Fruit fly (Drosophila melanogaster) whole organism, prepupa: ENCODE measurements around the gene prd1.

ENCODE experiments used
- Blimp-1 ChIP-seq: fragments of 200-800 bp; sonication (Bioruptor generic); optimal IDR thresholded peaks from 3 replicates; lab custom pipeline; 2017; ENCODE audit warnings: missing biosample characterization, missing genetic modification characterization, mild to moderate bottlenecking, moderate library complexity, missing genetic modification reagents
- CG10631 ChIP-seq: fragments of 200-800 bp; sonication (Bioruptor generic); optimal IDR thresholded peaks from 2 replicates; lab custom pipeline; 2016; ENCODE audit warnings: missing biosample characterization, missing genetic modification characterization
- CG10669 ChIP-seq: fragments of 200-800 bp; sonication (Bioruptor generic); optimal IDR thresholded peaks from 3 replicates; lab custom pipeline; 2018; ENCODE audit warnings: missing biosample characterization, mild to moderate bottlenecking, missing genetic modification characterization, moderate library complexity
- CG11902 ChIP-seq: fragments of 200-800 bp; sonication (Bioruptor generic); optimal IDR thresholded peaks from 3 replicates; lab custom pipeline; 2016; ENCODE audit warnings: missing biosample characterization, missing genetic modification characterization
- CG3919 ChIP-seq: fragments of 200-800 bp; sonication (Bioruptor generic); optimal IDR thresholded peaks from 3 replicates; lab custom pipeline; 2016; ENCODE audit warnings: missing biosample characterization, missing genetic modification characterization
- CG4318 ChIP-seq: fragments of 200-800 bp; sonication (Bioruptor generic); optimal IDR thresholded peaks from 3 replicates; lab custom pipeline; 2017; ENCODE audit warnings: missing biosample characterization, mild to moderate bottlenecking, missing genetic modification characterization
- CG6854 ChIP-seq: fragments of 200-800 bp; sonication (Bioruptor generic); optimal IDR thresholded peaks from 2 replicates; lab custom pipeline; 2017; ENCODE audit warnings: missing biosample characterization, mild to moderate bottlenecking, missing genetic modification characterization
- Eip78C ChIP-seq: fragments of 200-800 bp; sonication (Bioruptor generic); peaks from one replicate; lab custom pipeline; 2016; ENCODE audit warnings: missing biosample characterization, missing genetic modification characterization
- Gug ChIP-seq: fragments of 200-800 bp; sonication (Bioruptor generic); IDR thresholded peaks from 2 replicates; pipeline ENCODE4 v1.3.6; 2022; ENCODE audit warnings: missing biosample characterization, missing genetic modification characterization
- dac ChIP-seq: fragments of 200-800 bp; sonication (Bioruptor generic); optimal IDR thresholded peaks from 2 replicates; lab custom pipeline; 2017; ENCODE audit warnings: missing biosample characterization, mild to moderate bottlenecking, missing genetic modification characterization
- eg ChIP-seq: fragments of 200-800 bp; sonication (Bioruptor generic); IDR thresholded peaks from 3 replicates; pipeline ENCODE4 v1.3.6; 2022; ENCODE audit warnings: missing biosample characterization, missing genetic modification characterization
- topi ChIP-seq: fragments of 200-800 bp; sonication (Bioruptor generic); optimal IDR thresholded peaks from 3 replicates; lab custom pipeline; 2016; ENCODE audit warnings: missing biosample characterization, missing genetic modification characterization

- TF ChIP-seq CG10631 (no peak), CG11902 (GFP tag; lab: Kevin White, UChicago) (no peak), CG4318 (no peak), Gug (GFP tag; lab: Robert Waterston, UW) (no peak), dac (GFP tag; lab: Kevin White, UChicago) (no peak), Blimp-1 (no peak), CG3919 (GFP tag; lab: Kevin White, UChicago) (no peak), eg (no peak), CG6854 (GFP tag; lab: Kevin White, UChicago) (no peak), Eip78C (GFP tag; lab: Kevin White, UChicago) (no peak), topi (GFP tag; lab: Kevin White, UChicago) (no peak), CG10669 (no peak)
Observed at dm6 chr3R:11812479-11812878, 25.7 kb upstream of the prd1 start.
